Fruit fly (Drosophila melanogaster) whole organism, pupa: ENCODE data around the gene Mocs1.

Experiments
- CG10348 ChIP-seq: fragments of 200-800 bp; sonication (Bioruptor generic); IDR thresholded peaks from 2 replicates; pipeline ENCODE4 v1.3.6; 2022; ENCODE audit warnings: missing biosample characterization, missing genetic modification characterization
- CG13204 ChIP-seq: fragments of 200-800 bp; sonication (Bioruptor generic); optimal IDR thresholded peaks from 2 replicates; lab custom pipeline; 2018; ENCODE audit warnings: missing biosample characterization, mild to moderate bottlenecking, missing genetic modification characterization, moderate library complexity
- CG14655 ChIP-seq: fragments of 200-800 bp; sonication (Bioruptor generic); optimal IDR thresholded peaks from 3 replicates; lab custom pipeline; 2017; ENCODE audit warnings: mild to moderate bottlenecking, missing biosample characterization, missing genetic modification reagents, missing genetic modification characterization
- CG32121 ChIP-seq: fragments of 200-800 bp; sonication (Bioruptor generic); IDR thresholded peaks from 2 replicates; pipeline ENCODE4 v1.3.6; 2022; ENCODE audit warnings: missing biosample characterization, missing genetic modification characterization
- CG34367 ChIP-seq: fragments of 200-800 bp; sonication (Bioruptor generic); optimal IDR thresholded peaks from 2 replicates; lab custom pipeline; 2018; ENCODE audit warnings: missing biosample characterization, mild to moderate bottlenecking, missing genetic modification characterization
- CG4496 ChIP-seq: fragments of 200-800 bp; sonication (Bioruptor generic); IDR thresholded peaks from 3 replicates; pipeline ENCODE4 v1.3.6; 2022; ENCODE audit warnings: missing biosample characterization, missing genetic modification characterization
- CG8159 ChIP-seq: fragments of 200-800 bp; sonication (Bioruptor generic); optimal IDR thresholded peaks from 3 replicates; lab custom pipeline; 2018; ENCODE audit warnings: missing biosample characterization, mild to moderate bottlenecking, missing genetic modification characterization, moderate library complexity
- CG8301 ChIP-seq: fragments of 200-800 bp; sonication (Bioruptor generic); optimal IDR thresholded peaks from 2 replicates; lab custom pipeline; 2018; ENCODE audit warnings: missing biosample characterization, mild to moderate bottlenecking, missing genetic modification characterization
- CG9948 ChIP-seq: fragments of 200-800 bp; sonication (Bioruptor generic); optimal IDR thresholded peaks from 2 replicates; lab custom pipeline; 2018; ENCODE audit warnings: missing biosample characterization, mild to moderate bottlenecking, missing genetic modification characterization, moderate library complexity
- EcR ChIP-seq: fragments of 200-800 bp; sonication (Bioruptor generic); optimal IDR thresholded peaks from 3 replicates; lab custom pipeline; 2019; ENCODE audit warnings: missing biosample characterization, missing genetic modification characterization, mild to moderate bottlenecking, moderate library complexity, missing genetic modification reagents
- Pif1A ChIP-seq: fragments of 200-800 bp; sonication (Bioruptor generic); optimal IDR thresholded peaks from 3 replicates; lab custom pipeline; 2016; ENCODE audit warnings: missing biosample characterization, missing genetic modification characterization
- Snoo ChIP-seq: fragments of 200-800 bp; sonication (Bioruptor generic); optimal IDR thresholded peaks from 3 replicates; lab custom pipeline; 2017; ENCODE audit warnings: missing biosample characterization, mild to moderate bottlenecking, missing genetic modification characterization, inconsistent platforms
- fd96Ca ChIP-seq: fragments of 200-800 bp; sonication (Bioruptor generic); IDR thresholded peaks from 3 replicates; pipeline ENCODE4 v1.3.6; 2022; ENCODE audit warnings: missing biosample characterization, missing genetic modification characterization
- gl ChIP-seq: fragments of 200-800 bp; sonication (Bioruptor generic); optimal IDR thresholded peaks from 2 replicates; lab custom pipeline; 2018; ENCODE audit warnings: missing biosample characterization, mild to moderate bottlenecking, missing genetic modification characterization

dm6 chr3L:11049414-11049813 lies 20.9 kb upstream of the Mocs1 start:
- TF ChIP-seq Snoo (tag; lab: Kevin White, UChicago) (no peak), CG10348 (GFP tag; lab: Robert Waterston, UW) (no peak), CG14655 (GFP tag; lab: Kevin White, UChicago) (no peak), Pif1A (no peak), CG13204 (no peak), CG8159 (no peak), EcR (no peak), gl (tag; lab: Kevin White, UChicago) (no peak), CG34367 (tag; lab: Kevin White, UChicago) (no peak), CG4496 (GFP tag; lab: Robert Waterston, UW) (no peak), CG8301 (tag; lab: Kevin White, UChicago) (no peak), fd96Ca (no peak), CG9948 (no peak), CG32121 (GFP tag; lab: Robert Waterston, UW) (0 out of 2 replicates have a peak, but pooled peaks have one; percentile 12)
